Worm (Caenorhabditis elegans): ENCODE data around the gene ogr-2.

ce11 chrII:10028195-10028594 is 12.7 kb upstream of the ogr-2 start, which contains the start of gene F52H3.6:
- TF ChIP-seq unc-39 (tag; optimal IDR thresholded peaks at IDR 0.05) (no peak), lsy-12 (tag; optimal IDR thresholded peaks at IDR 0.05) (no peak), nhr-77 (tag; optimal IDR thresholded peaks at IDR 0.05) (no peak), nhr-237 (tag; optimal IDR thresholded peaks at IDR 0.05) (no peak), unc-62 (GFP tag; optimal IDR thresholded peaks at IDR 0.05) (no peak), sea-2 (GFP tag; optimal IDR thresholded peaks at IDR 0.05) (no peak), nhr-12 (tag; optimal IDR thresholded peaks at IDR 0.05) (no peak)
